Worm (Caenorhabditis elegans): ENCODE measurements around the gene dhc-3.

- TF ChIP-seq sea-1 (GFP tag; conservative IDR thresholded peaks at IDR 0.05) (no peak), tbx-37 (GFP tag; conservative IDR thresholded peaks at IDR 0.05) (no peak), ceh-13 (GFP tag; optimal IDR thresholded peaks at IDR 0.05) (no peak), pes-1 (GFP tag; IDR thresholded peaks at IDR 0.05) (no peak), ama-1 (optimal IDR thresholded peaks at IDR 0.05) (no peak), flt-1 (GFP tag; IDR thresholded peaks at IDR 0.05) (no peak), hmg-4 (GFP tag; optimal IDR thresholded peaks at IDR 0.05) (no peak), scrt-1 (GFP tag; IDR thresholded peaks at IDR 0.05) (no peak), tra-4 (tag; optimal IDR thresholded peaks at IDR 0.05) (no peak), hnd-1 (tag; optimal IDR thresholded peaks at IDR 0.05) (no peak)
These were observed 25.8 kb upstream of the dhc-3 start for ce11 chrV:13112937-13113497.

Measured in whole organism, early embryonic.